Worm (Caenorhabditis elegans) whole organism, young adult: ENCODE data around the gene mmcm-1.
"Not testable (repeated sequence)": the region's sequence is repeated elsewhere in the genome, so short reads cannot be mapped to it uniquely, and the experiment has no call there.

ENCODE experiments used
- B0019.2 ChIP-seq: fragments of 200-800 bp; sonication (Bioruptor generic); conservative IDR thresholded peaks from 2 replicates; pipeline ENCODE4 v1.3.6; 2022; ENCODE audit warnings: missing genetic modification reagents, missing genetic modification characterization, missing compliant biosample characterization
- C17E4.6 ChIP-seq: fragments of 200-800 bp; sonication (Bioruptor generic); IDR thresholded peaks from 2 replicates; pipeline ENCODE4 v1.3.6; 2022; ENCODE audit warnings: missing genetic modification reagents, missing genetic modification characterization, missing compliant biosample characterization
- D2030.7 ChIP-seq: fragments of 200-800 bp; sonication (Bioruptor generic); IDR thresholded peaks from 2 replicates; pipeline ENCODE4 v1.3.6; 2022; ENCODE audit warnings: missing genetic modification reagents, missing genetic modification characterization, missing compliant biosample characterization
- F39B2.1 ChIP-seq: fragments of 200-800 bp; sonication (Bioruptor generic); IDR thresholded peaks from 2 replicates; pipeline ENCODE4 v1.3.6; 2022; ENCODE audit warnings: missing genetic modification reagents, missing genetic modification characterization, missing compliant biosample characterization
- Y53F4B.3 ChIP-seq: fragments of 200-800 bp; sonication (Bioruptor generic); IDR thresholded peaks from 2 replicates; pipeline ENCODE4 v1.3.6; 2022; ENCODE audit warnings: missing genetic modification reagents, missing genetic modification characterization, missing compliant biosample characterization
- Y56A3A.18 ChIP-seq: fragments of 200-800 bp; sonication (Bioruptor generic); IDR thresholded peaks from 2 replicates; pipeline ENCODE4 v1.3.6; 2022; ENCODE audit warnings: missing genetic modification reagents, missing genetic modification characterization, missing compliant biosample characterization
- Y67H2A.10 ChIP-seq: fragments of 200-800 bp; sonication (Bioruptor generic); conservative IDR thresholded peaks from 2 replicates; pipeline ENCODE4 v1.3.6; 2022; ENCODE audit warnings: missing genetic modification reagents, missing genetic modification characterization, missing compliant biosample characterization
- Y79H2A.3 ChIP-seq: fragments of 200-800 bp; sonication (Bioruptor generic); conservative IDR thresholded peaks from 2 replicates; pipeline ENCODE4 v1.3.6; 2022; ENCODE audit warnings: missing genetic modification reagents, missing genetic modification characterization, missing compliant biosample characterization
- Y95B8A.8 ChIP-seq: fragments of 200-800 bp; sonication (Bioruptor generic); IDR thresholded peaks from 2 replicates; pipeline ENCODE4 v1.3.6; 2022; ENCODE audit warnings: missing genetic modification reagents, missing genetic modification characterization, missing compliant biosample characterization
- aptf-2 ChIP-seq: fragments of 200-800 bp; sonication (Bioruptor generic); conservative IDR thresholded peaks from 2 replicates; pipeline ENCODE4 v1.3.6; 2022; ENCODE audit warnings: missing genetic modification reagents, missing genetic modification characterization, missing compliant biosample characterization
- attf-3 ChIP-seq: fragments of 200-800 bp; sonication (Bioruptor generic); conservative IDR thresholded peaks from 2 replicates; pipeline ENCODE4 v1.3.6; 2022; ENCODE audit warnings: missing genetic modification reagents, missing genetic modification characterization, missing compliant biosample characterization
- attf-6 ChIP-seq: fragments of 200-800 bp; sonication (Bioruptor generic); IDR thresholded peaks from 2 replicates; pipeline ENCODE4 v1.3.6; 2022; ENCODE audit warnings: missing genetic modification reagents, missing genetic modification characterization, missing compliant biosample characterization
- ccch-3 ChIP-seq: fragments of 200-800 bp; sonication (Bioruptor generic); optimal IDR thresholded peaks from 2 replicates; lab custom pipeline; 2018; ENCODE audit warnings: mild to moderate bottlenecking, missing genetic modification characterization, missing compliant biosample characterization
- cebp-1 ChIP-seq, 2 experiments: fragments of 200-800 bp in 1 of 2; sonication (Bioruptor generic) in 1 of 2; sonication (generic microtip) in 1 of 2; IDR thresholded peaks in 1 of 2; optimal IDR thresholded peaks in 1 of 2; 2 replicates each; pipeline versions ENCODE4 v1.3.6 to Lab custom; 2017 to 2022; ENCODE audit warnings: missing compliant biosample characterization in 2 of 2, missing genetic modification characterization in 2 of 2, mild to moderate bottlenecking in 1 of 2, missing genetic modification reagents in 1 of 2, moderate library complexity in 1 of 2
- ceh-100 ChIP-seq: fragments of 200-800 bp; sonication (Bioruptor generic); IDR thresholded peaks from 2 replicates; pipeline ENCODE4 v1.3.6; 2022; ENCODE audit warnings: missing genetic modification reagents, missing genetic modification characterization, missing compliant biosample characterization
- ceh-27 ChIP-seq: fragments of 200-800 bp; sonication (Bioruptor generic); optimal IDR thresholded peaks from 2 replicates; lab custom pipeline; 2018; ENCODE audit warnings: mild to moderate bottlenecking, missing genetic modification characterization, moderate library complexity, missing compliant biosample characterization
- dox-1 ChIP-seq: fragments of 200-800 bp; sonication (Bioruptor generic); IDR thresholded peaks from 2 replicates; pipeline ENCODE4 v1.3.6; 2022; ENCODE audit warnings: missing genetic modification reagents, missing genetic modification characterization, missing compliant biosample characterization
- egl-18 ChIP-seq: fragments of 200-800 bp; sonication (Bioruptor generic); IDR thresholded peaks from 2 replicates; pipeline ENCODE4 v1.3.6; 2022; ENCODE audit warnings: missing genetic modification reagents, missing genetic modification characterization, missing compliant biosample characterization
- egrh-3 ChIP-seq: fragments of 200-800 bp; sonication (Bioruptor generic); IDR thresholded peaks from 2 replicates; pipeline ENCODE4 v1.3.6; 2022; ENCODE audit warnings: missing genetic modification reagents, missing genetic modification characterization, missing compliant biosample characterization
- ekl-4 ChIP-seq: fragments of 200-800 bp; sonication (Bioruptor generic); IDR thresholded peaks from 2 replicates; pipeline ENCODE4 v1.3.6; 2022; ENCODE audit warnings: missing genetic modification reagents, missing genetic modification characterization, missing compliant biosample characterization
- hlh-12 ChIP-seq: sonication (generic microtip); optimal IDR thresholded peaks from 2 replicates; lab custom pipeline; 2016; ENCODE audit warnings: missing genetic modification characterization, missing compliant biosample characterization
- hmg-1.2 ChIP-seq: fragments of 200-800 bp; sonication (Bioruptor generic); IDR thresholded peaks from 2 replicates; pipeline ENCODE4 v1.3.6; 2022; ENCODE audit warnings: missing genetic modification reagents, missing genetic modification characterization, missing compliant biosample characterization
- hsf-1 ChIP-seq: fragments of 200-800 bp; sonication (Bioruptor generic); IDR thresholded peaks from 2 replicates; pipeline ENCODE4 v1.3.6; 2022; ENCODE audit warnings: missing genetic modification reagents, missing genetic modification characterization, missing compliant biosample characterization
- let-526 ChIP-seq: fragments of 200-800 bp; sonication (Bioruptor generic); IDR thresholded peaks from 2 replicates; pipeline ENCODE4 v1.3.6; 2022; ENCODE audit warnings: missing genetic modification reagents, missing genetic modification characterization, missing compliant biosample characterization
- lin-26 ChIP-seq: fragments of 200-800 bp; sonication (Bioruptor generic); IDR thresholded peaks from 2 replicates; pipeline ENCODE4 v1.3.6; 2022; ENCODE audit warnings: missing genetic modification reagents, missing genetic modification characterization, missing compliant biosample characterization
- madf-10 ChIP-seq: sonication (generic microtip); optimal IDR thresholded peaks from 2 replicates; lab custom pipeline; 2016; ENCODE audit warnings: mild to moderate bottlenecking, missing genetic modification characterization, missing compliant biosample characterization
- madf-3 ChIP-seq: fragments of 200-800 bp; sonication (Bioruptor generic); IDR thresholded peaks from 2 replicates; pipeline ENCODE4 v1.3.6; 2022; ENCODE audit warnings: missing genetic modification reagents, missing genetic modification characterization, missing compliant biosample characterization
- madf-6 ChIP-seq: fragments of 200-800 bp; sonication (Bioruptor generic); IDR thresholded peaks from 2 replicates; pipeline ENCODE4 v1.3.6; 2022; ENCODE audit warnings: missing genetic modification reagents, missing genetic modification characterization, missing compliant biosample characterization
- mcd-1 ChIP-seq: fragments of 200-800 bp; sonication (Bioruptor generic); IDR thresholded peaks from 2 replicates; pipeline ENCODE4 v1.3.6; 2022; ENCODE audit warnings: missing genetic modification reagents, missing genetic modification characterization, missing compliant biosample characterization
- nfya-1 ChIP-seq: sonication (generic microtip); optimal IDR thresholded peaks from 2 replicates; lab custom pipeline; 2017; ENCODE audit warnings: antibody characterized with exemption, missing compliant biosample characterization, missing genetic modification characterization, borderline replicate concordance; ENCODE audit not compliant: insufficient read depth
- nhr-80 ChIP-seq: sonication (generic microtip); optimal IDR thresholded peaks from 2 replicates; lab custom pipeline; 2016; ENCODE audit warnings: missing genetic modification characterization, missing compliant biosample characterization
- zfh-2 ChIP-seq: fragments of 200-800 bp; sonication (Bioruptor generic); conservative IDR thresholded peaks from 2 replicates; pipeline ENCODE4 v1.3.6; 2022; ENCODE audit warnings: missing genetic modification reagents, missing genetic modification characterization, missing compliant biosample characterization
- ztf-25 ChIP-seq: fragments of 200-800 bp; sonication (Bioruptor generic); IDR thresholded peaks from 2 replicates; pipeline ENCODE4 v1.3.6; 2022; ENCODE audit warnings: missing genetic modification reagents, missing genetic modification characterization, missing compliant biosample characterization
- ztf-26 ChIP-seq: sonication (generic microtip); optimal IDR thresholded peaks from 2 replicates; lab custom pipeline; 2017; ENCODE audit warnings: missing genetic modification characterization, missing compliant biosample characterization
- ztf-28 ChIP-seq: fragments of 200-800 bp; sonication (Bioruptor generic); IDR thresholded peaks from 2 replicates; pipeline ENCODE4 v1.3.6; 2022; ENCODE audit warnings: missing genetic modification reagents, missing genetic modification characterization, missing compliant biosample characterization

Gene mmcm-1

DNA sequence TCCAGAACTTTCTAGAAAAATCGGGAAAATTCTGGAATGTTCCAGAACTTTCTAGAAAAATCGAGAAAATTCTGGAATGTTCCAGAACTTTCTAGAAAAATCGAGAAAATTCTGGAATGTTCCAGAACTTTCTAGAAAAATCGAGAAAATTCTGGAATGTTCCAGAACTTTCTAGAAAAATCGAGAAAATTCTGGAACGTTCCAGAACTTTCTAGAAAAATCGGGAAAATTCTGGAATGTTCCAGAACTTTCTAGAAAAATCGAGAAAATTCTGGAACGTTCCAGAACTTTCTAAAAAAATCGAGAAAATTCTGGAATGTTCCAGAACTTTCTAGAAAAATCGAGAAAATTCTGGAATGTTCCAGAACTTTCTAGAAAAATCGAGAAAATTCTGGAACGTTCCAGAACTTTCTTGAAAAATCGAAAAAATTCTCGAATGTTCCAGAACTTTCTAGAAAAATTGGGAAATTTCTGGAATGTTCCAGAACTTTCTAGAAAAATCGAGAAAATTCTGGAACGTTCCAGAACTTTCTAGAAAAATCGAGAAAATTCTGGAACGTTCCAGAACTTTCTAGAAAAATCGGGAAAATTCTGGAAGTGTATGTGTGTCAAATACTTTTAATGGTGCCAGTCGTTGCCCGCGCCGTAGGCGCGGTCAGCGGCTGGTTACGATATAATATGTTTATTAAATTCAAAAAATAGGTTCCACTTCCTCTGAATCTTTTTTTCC is 10.2 kb downstream of the mmcm-1 start (continued):
- TF ChIP-seq mcd-1 (0 out of 2 replicates have a peak, but pooled peaks have one; percentile 33), lin-26 (GFP tag; lab: Robert Waterston, UW) (peak; percentile 69), hmg-1.2 (peak; percentile 40), B0019.2 (GFP tag; lab: Robert Waterston, UW) (peak; percentile 90), ztf-25 (GFP tag; lab: Robert Waterston, UW) (peak; percentile 45; the same call in 1 of the 2 replicates), ceh-100 (peak; percentile 72), Y79H2A.3 (peak; percentile 69; the same call in 1 of the 2 replicates), cebp-1 (GFP tag; IDR thresholded peaks at IDR 0.05; lab: Robert Waterston, UW) (peak; percentile 42; the same call in 1 of the 2 replicates), attf-6 (GFP tag; lab: Robert Waterston, UW) (peak; percentile 94), dox-1 (GFP tag; lab: Robert Waterston, UW) (peak; percentile 98), attf-3 (peak; percentile 28; the same call in 1 of the 2 replicates), Y56A3A.18 (GFP tag; lab: Robert Waterston, UW) (peak; percentile 94), ztf-28 (GFP tag; lab: Robert Waterston, UW) (peak; percentile 95), ekl-4 (GFP tag; lab: Robert Waterston, UW) (peak; percentile 94), D2030.7 (GFP tag; lab: Robert Waterston, UW) (peak; percentile 93), hsf-1 (GFP tag; lab: Robert Waterston, UW) (peak; percentile 99), let-526 (GFP tag; lab: Robert Waterston, UW) (peak; percentile 94), egrh-3 (GFP tag; lab: Robert Waterston, UW) (peak; percentile 99), F39B2.1 (peak; percentile 96), Y67H2A.10 (peak; percentile 73), C17E4.6 (GFP tag; lab: Robert Waterston, UW) (peak; percentile 47; the same call in 1 of the 2 replicates), madf-3 (peak; percentile 96), aptf-2 (GFP tag; lab: Robert Waterston, UW) (0 out of 2 replicates have a peak, but pooled peaks have one; percentile 10), Y95B8A.8 (GFP tag; lab: Robert Waterston, UW) (peak; percentile 95)
- not testable (repeated sequence) for TF ChIP-seq cebp-1 (tag; optimal IDR thresholded peaks at IDR 0.05; lab: Kevin White, UChicago)

- 0 out of 2 replicates have a peak, but pooled peaks have one; percentile 34 for TF ChIP-seq ekl-4 (GFP tag; lab: Robert Waterston, UW)
- peak; percentile 95 for TF ChIP-seq hsf-1 (GFP tag; lab: Robert Waterston, UW)
These were observed 11.6 kb downstream of the mmcm-1 start for ce11 chrIII:3895887-3896286.

- TF ChIP-seq nhr-80 (tag; lab: Kevin White, UChicago) (peak; percentile 64), ztf-26 (tag; lab: Kevin White, UChicago) (no peak)
These were observed 13.5 kb downstream of the mmcm-1 start for ce11 chrIII:3893992-3894391.

- TF ChIP-seq hlh-12 (no peak), madf-10 (tag; lab: Kevin White, UChicago) (no peak), nfya-1 (tag; lab: Kevin White, UChicago) (no peak), attf-3 (no peak), ccch-3 (no peak), Y53F4B.3 (GFP tag; lab: Robert Waterston, UW) (no peak), madf-6 (GFP tag; lab: Robert Waterston, UW) (no peak), ceh-27 (no peak), egl-18 (GFP tag; lab: Robert Waterston, UW) (no peak), zfh-2 (no peak), madf-3 (no peak)
These were observed 17.6 kb downstream of the mmcm-1 start for ce11 chrIII:3889896-3890295.
